Worm (Caenorhabditis elegans) whole organism, L4 larva: ENCODE results near the gene orc-2.

Experiments used
- ces-1 ChIP-seq: fragments of 150-350 bp; sonication (generic microtip); optimal IDR thresholded peaks from 4 replicates; lab custom pipeline; 2014; ENCODE audit warnings: missing biosample characterization, missing genetic modification reagents, missing genetic modification characterization
- daf-8 ChIP-seq: fragments of 200-800 bp; sonication (Bioruptor generic); IDR thresholded peaks from 2 replicates; pipeline ENCODE4 v1.3.6; 2022; ENCODE audit warnings: missing genetic modification characterization, missing compliant biosample characterization
- lin-29 ChIP-seq: fragments of 200-800 bp; sonication (Bioruptor generic); IDR thresholded peaks from 2 replicates; pipeline ENCODE4 v1.3.6; 2022; ENCODE audit warnings: missing genetic modification reagents, missing genetic modification characterization, missing compliant biosample characterization
- lin-38 ChIP-seq: fragments of 200-800 bp; sonication (Bioruptor generic); IDR thresholded peaks from 2 replicates; pipeline ENCODE4 v1.3.6; 2022; ENCODE audit warnings: missing genetic modification reagents, missing genetic modification characterization, missing compliant biosample characterization
- mdt-29 ChIP-seq: fragments of 200-800 bp; sonication (Bioruptor generic); IDR thresholded peaks from 2 replicates; pipeline ENCODE4 v1.3.6; 2022; ENCODE audit warnings: missing genetic modification reagents, missing genetic modification characterization, missing compliant biosample characterization
- mxl-3 ChIP-seq: fragments of 200-800 bp; sonication (Bioruptor generic); optimal IDR thresholded peaks from 2 replicates; lab custom pipeline; 2018; ENCODE audit warnings: mild to moderate bottlenecking, missing genetic modification characterization, missing compliant biosample characterization
- nhr-102 ChIP-seq: sonication (generic microtip); optimal IDR thresholded peaks from 2 replicates; lab custom pipeline; 2016; ENCODE audit warnings: mild to moderate bottlenecking, missing genetic modification characterization, moderate library complexity, missing compliant biosample characterization
- sdz-12 ChIP-seq: fragments of 200-800 bp; sonication (Bioruptor generic); optimal IDR thresholded peaks from 2 replicates; lab custom pipeline; 2018; ENCODE audit warnings: mild to moderate bottlenecking, missing genetic modification characterization, missing compliant biosample characterization

Gene orc-2

ce11 chrII:10925804-10926570 lies 52.3 kb downstream of the orc-2 start, which contains the start of gene metr-1 (continued):
- TF ChIP-seq nhr-102 (tag; lab: Kevin White, UChicago) (no peak), lin-29 (GFP tag; lab: Robert Waterston, UW) (no peak), lin-38 (GFP tag; lab: Robert Waterston, UW) (peak; percentile 43), mdt-29 (no peak), sdz-12 (GFP tag; lab: Kevin White, UChicago) (no peak), mxl-3 (GFP tag; lab: Kevin White, UChicago) (peak; percentile 74), ces-1 (GFP tag; lab: Kevin White, UChicago) (no peak), daf-8 (GFP tag; lab: Robert Waterston, UW) (no peak)
